Worm (Caenorhabditis elegans) whole organism, L4 larva: ENCODE measurements around the gene scl-20.

ENCODE experiments used
- F37D6.2 ChIP-seq: sonication (generic microtip); optimal IDR thresholded peaks from 2 replicates; lab custom pipeline; 2016; ENCODE audit warnings: mild to moderate bottlenecking, missing genetic modification characterization, missing compliant biosample characterization
- F44E2.7 ChIP-seq: fragments of 200-800 bp; sonication (Bioruptor generic); IDR thresholded peaks from 2 replicates; pipeline ENCODE4 v2.1.2; 2022; ENCODE audit warnings: missing genetic modification characterization, missing compliant biosample characterization
- T26A8.4 ChIP-seq: fragments of 200-800 bp; sonication (Bioruptor generic); IDR thresholded peaks from 2 replicates; pipeline ENCODE4 v1.3.6; 2022; ENCODE audit warnings: missing genetic modification characterization, missing compliant biosample characterization
- Y48G9A.11 ChIP-seq: fragments of 200-800 bp; sonication (Bioruptor generic); IDR thresholded peaks from 2 replicates; pipeline ENCODE4 v1.3.6; 2022; ENCODE audit warnings: missing genetic modification reagents, missing genetic modification characterization, missing compliant biosample characterization
- ZK337.2 ChIP-seq: fragments of 200-800 bp; sonication (Bioruptor generic); IDR thresholded peaks from 2 replicates; pipeline ENCODE4 v1.3.6; 2022; ENCODE audit warnings: missing genetic modification reagents, missing genetic modification characterization, missing compliant biosample characterization
- aha-1 ChIP-seq: fragments of 150-350 bp; peaks from one replicate; lab custom pipeline; 2014; ENCODE audit warnings: missing biosample characterization, missing genetic modification characterization
- aly-2 ChIP-seq: sonication (generic microtip); optimal IDR thresholded peaks from 2 replicates; lab custom pipeline; 2018; ENCODE audit warnings: missing biosample characterization, missing genetic modification characterization
- attf-4 ChIP-seq: sonication (generic microtip); optimal IDR thresholded peaks from 3 replicates; lab custom pipeline; 2017; ENCODE audit warnings: missing biosample characterization, missing genetic modification characterization
- ceh-44 ChIP-seq: fragments of 200-800 bp; sonication (Bioruptor generic); IDR thresholded peaks from 2 replicates; pipeline ENCODE4 v1.3.6; 2022; ENCODE audit warnings: missing genetic modification reagents, missing genetic modification characterization, missing compliant biosample characterization
- ces-1 ChIP-seq: fragments of 150-350 bp; sonication (generic microtip); optimal IDR thresholded peaks from 4 replicates; lab custom pipeline; 2014; ENCODE audit warnings: missing biosample characterization, missing genetic modification reagents, missing genetic modification characterization
- ctbp-1 ChIP-seq: fragments of 200-800 bp; sonication (Bioruptor generic); IDR thresholded peaks from 2 replicates; pipeline ENCODE4 v1.3.6; 2022; ENCODE audit warnings: missing genetic modification reagents, missing genetic modification characterization, missing compliant biosample characterization
- daf-16 ChIP-seq, 3 experiments: sonication (generic microtip); optimal IDR thresholded peaks; 2 replicates each; lab custom pipeline; 2016 to 2017; ENCODE audit warnings: missing genetic modification characterization in 3 of 3, missing genetic modification reagents in 3 of 3, mild to moderate bottlenecking in 2 of 3, missing compliant biosample characterization in 2 of 3, missing biosample characterization in 1 of 3, moderate library complexity in 1 of 3
- daf-19 ChIP-seq: fragments of 200-800 bp; sonication (Bioruptor generic); conservative IDR thresholded peaks from 2 replicates; pipeline ENCODE4 v1.3.6; 2022; ENCODE audit warnings: missing genetic modification characterization, missing compliant biosample characterization
- daf-8 ChIP-seq: fragments of 200-800 bp; sonication (Bioruptor generic); IDR thresholded peaks from 2 replicates; pipeline ENCODE4 v1.3.6; 2022; ENCODE audit warnings: missing genetic modification characterization, missing compliant biosample characterization
- dmd-9 ChIP-seq: fragments of 200-800 bp; sonication (Bioruptor generic); IDR thresholded peaks from 2 replicates; pipeline ENCODE4 v1.3.6; 2022; ENCODE audit warnings: missing genetic modification reagents, missing genetic modification characterization, missing compliant biosample characterization
- dpl-1 ChIP-seq: fragments of 150-350 bp; optimal IDR thresholded peaks from 2 replicates; lab custom pipeline; 2014; ENCODE audit warnings: missing biosample characterization, missing genetic modification reagents, missing genetic modification characterization
- duxl-1 ChIP-seq: sonication (generic microtip); optimal IDR thresholded peaks from 2 replicates; lab custom pipeline; 2016; ENCODE audit warnings: mild to moderate bottlenecking, missing genetic modification characterization, moderate library complexity, missing compliant biosample characterization; ENCODE audit not compliant: poor library complexity
- dve-1 ChIP-seq: sonication (generic microtip); optimal IDR thresholded peaks from 2 replicates; lab custom pipeline; 2017; ENCODE audit warnings: antibody characterized with exemption, mild to moderate bottlenecking, missing genetic modification characterization, missing compliant biosample characterization; ENCODE audit not compliant: insufficient read depth
- egl-27 ChIP-seq: sonication (generic microtip); optimal IDR thresholded peaks from 3 replicates; lab custom pipeline; 2017; ENCODE audit warnings: missing biosample characterization, missing genetic modification reagents, missing genetic modification characterization
- fkh-10 ChIP-seq: fragments of 150-350 bp; optimal IDR thresholded peaks from 2 replicates; lab custom pipeline; 2014; ENCODE audit warnings: missing biosample characterization, missing genetic modification reagents, missing genetic modification characterization
- hlh-11 ChIP-seq: fragments of 200-800 bp; sonication (Bioruptor generic); optimal IDR thresholded peaks from 2 replicates; lab custom pipeline; 2018; ENCODE audit warnings: mild to moderate bottlenecking, missing genetic modification characterization, missing compliant biosample characterization
- hmg-1.1 ChIP-seq: fragments of 200-800 bp; sonication (Bioruptor generic); IDR thresholded peaks from 2 replicates; pipeline ENCODE4 v1.3.6; 2022; ENCODE audit warnings: missing genetic modification reagents, missing genetic modification characterization, missing compliant biosample characterization
- jun-1 ChIP-seq: fragments of 150-350 bp; optimal IDR thresholded peaks from 2 replicates; lab custom pipeline; 2014; ENCODE audit warnings: missing biosample characterization, missing genetic modification reagents, missing genetic modification characterization
- lin-13 ChIP-seq: fragments of 150-350 bp; optimal IDR thresholded peaks from 2 replicates; lab custom pipeline; 2014; ENCODE audit warnings: missing biosample characterization, missing genetic modification reagents, missing genetic modification characterization
- lin-29 ChIP-seq: fragments of 200-800 bp; sonication (Bioruptor generic); IDR thresholded peaks from 2 replicates; pipeline ENCODE4 v1.3.6; 2022; ENCODE audit warnings: missing genetic modification reagents, missing genetic modification characterization, missing compliant biosample characterization
- mdl-1 ChIP-seq, 2 experiments: fragments of 150-350 bp in 1 of 2; sonication (generic microtip) in 1 of 2; optimal IDR thresholded peaks; 2 replicates each; lab custom pipeline; 2014 to 2017; ENCODE audit warnings: missing biosample characterization in 2 of 2, missing genetic modification characterization in 2 of 2
- mep-1 ChIP-seq: fragments of 150-350 bp; sonication (generic microtip); optimal IDR thresholded peaks from 3 replicates; lab custom pipeline; 2014; ENCODE audit warnings: missing biosample characterization, missing genetic modification characterization
- nhr-102 ChIP-seq: sonication (generic microtip); optimal IDR thresholded peaks from 2 replicates; lab custom pipeline; 2016; ENCODE audit warnings: mild to moderate bottlenecking, missing genetic modification characterization, moderate library complexity, missing compliant biosample characterization
- nhr-42 ChIP-seq: fragments of 200-800 bp; sonication (Bioruptor generic); IDR thresholded peaks from 2 replicates; pipeline ENCODE4 v1.3.6; 2022; ENCODE audit warnings: missing genetic modification characterization, missing compliant biosample characterization
- nhr-48 ChIP-seq: sonication (generic microtip); optimal IDR thresholded peaks from 2 replicates; lab custom pipeline; 2016; ENCODE audit warnings: mild to moderate bottlenecking, missing genetic modification characterization, missing compliant biosample characterization
- nhr-6 ChIP-seq: fragments of 150-350 bp; optimal IDR thresholded peaks from 2 replicates; lab custom pipeline; 2014; ENCODE audit warnings: missing biosample characterization, missing genetic modification characterization
- pqm-1 ChIP-seq: sonication (generic microtip); optimal IDR thresholded peaks from 2 replicates; lab custom pipeline; 2017; ENCODE audit warnings: missing biosample characterization, missing genetic modification characterization
- saeg-2 ChIP-seq: fragments of 200-800 bp; sonication (Bioruptor generic); IDR thresholded peaks from 2 replicates; pipeline ENCODE4 v1.3.6; 2022; ENCODE audit warnings: missing genetic modification reagents, missing genetic modification characterization, missing compliant biosample characterization
- set-16 ChIP-seq: fragments of 200-800 bp; sonication (Bioruptor generic); IDR thresholded peaks from 2 replicates; pipeline ENCODE4 v1.3.6; 2022; ENCODE audit warnings: missing genetic modification reagents, missing genetic modification characterization, missing compliant biosample characterization
- snpc-4 ChIP-seq: fragments of 150-350 bp; optimal IDR thresholded peaks from 2 replicates; lab custom pipeline; 2014; ENCODE audit warnings: missing biosample characterization, missing genetic modification characterization
- tag-97 ChIP-seq: fragments of 200-800 bp; sonication (Bioruptor generic); IDR thresholded peaks from 2 replicates; pipeline ENCODE4 v1.3.6; 2022; ENCODE audit warnings: missing genetic modification characterization, missing compliant biosample characterization
- tra-1 ChIP-seq: fragments of 200-800 bp; sonication (Bioruptor generic); IDR thresholded peaks from 2 replicates; pipeline ENCODE4 v1.3.6; 2022; ENCODE audit warnings: missing genetic modification reagents, missing genetic modification characterization, missing compliant biosample characterization
- unc-130 ChIP-seq: sonication (generic microtip); optimal IDR thresholded peaks from 2 replicates; lab custom pipeline; 2016; ENCODE audit warnings: missing genetic modification reagents, missing genetic modification characterization, missing compliant biosample characterization
- unc-39 ChIP-seq: sonication (generic microtip); optimal IDR thresholded peaks from 2 replicates; lab custom pipeline; 2017; ENCODE audit warnings: missing biosample characterization, missing genetic modification characterization
- unc-62 ChIP-seq, 3 experiments: fragments of 150-350 bp in 1 of 3; sonication (generic microtip); optimal IDR thresholded peaks in 2 of 3; peaks in 1 of 3; 1 replicate in 1 of 3; 2 replicates in 2 of 3; lab custom pipeline; 2014 to 2017; ENCODE audit warnings: missing biosample characterization in 3 of 3, missing genetic modification characterization in 3 of 3, missing genetic modification reagents in 3 of 3, missing genotype in 1 of 3
- vab-7 ChIP-seq: fragments of 200-800 bp; sonication (Bioruptor generic); IDR thresholded peaks from 2 replicates; pipeline ENCODE4 v1.3.6; 2022; ENCODE audit warnings: missing genetic modification reagents, missing genetic modification characterization, missing compliant biosample characterization
- zag-1 ChIP-seq: fragments of 150-350 bp; optimal IDR thresholded peaks from 2 replicates; lab custom pipeline; 2014; ENCODE audit warnings: missing biosample characterization, missing genetic modification characterization
- zfp-2 ChIP-seq: sonication (generic microtip); optimal IDR thresholded peaks from 2 replicates; lab custom pipeline; 2016; ENCODE audit warnings: mild to moderate bottlenecking, missing genetic modification characterization, missing compliant biosample characterization

The scl-20 gene

DNA sequence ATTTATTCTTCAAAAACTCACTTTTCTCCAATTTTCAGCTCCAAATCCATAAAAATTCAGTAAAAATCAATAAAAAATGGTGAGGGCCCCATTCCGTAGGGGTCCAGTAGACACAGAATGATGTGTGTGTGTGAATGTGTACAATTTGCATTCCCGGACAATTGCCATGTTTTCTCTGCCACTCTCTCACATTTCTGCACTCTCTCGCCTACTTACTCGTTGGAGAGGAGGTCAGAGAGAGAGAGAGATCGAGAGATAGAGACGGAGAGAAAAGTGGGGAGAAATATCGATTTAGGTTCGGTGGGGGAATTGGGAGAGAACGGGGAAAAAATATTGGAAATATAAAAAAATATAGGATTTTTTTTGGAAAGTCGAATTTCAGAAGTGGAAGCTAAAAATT is 10.7 kb downstream of the scl-20 start (continued):
- TF ChIP-seq dpl-1: peak; percentile 65
- TF ChIP-seq dve-1 (tag; lab: Kevin White, UChicago): peak; percentile 96
- TF ChIP-seq vab-7 (GFP tag; lab: Robert Waterston, UW): no peak
- TF ChIP-seq mep-1 (tag; lab: Kevin White, UChicago): peak; percentile 82
- TF ChIP-seq hmg-1.1 (GFP tag; lab: Robert Waterston, UW): peak; percentile 57
- peak; percentile 95 for TF ChIP-seq nhr-6
- peak; percentile 64 for TF ChIP-seq lin-13 (GFP tag; lab: Kevin White, UChicago)
- TF ChIP-seq snpc-4 (tag; lab: Kevin White, UChicago): peak; percentile 47
- TF ChIP-seq mdl-1 (tag; optimal IDR thresholded peaks at IDR 0.05; lab: Kevin White, UChicago): peak; percentile 30 to 36
- peak; percentile 33 for TF ChIP-seq fkh-10 (GFP tag; lab: Kevin White, UChicago)
- TF ChIP-seq jun-1 (tag; lab: Kevin White, UChicago): peak; percentile 28
- peak; percentile 24 for TF ChIP-seq attf-4 (tag; lab: Kevin White, UChicago)

ce11 chrV:18722510-18723299 is 11.6 kb downstream of the scl-20 start:
- TF ChIP-seq ctbp-1 (GFP tag; lab: Robert Waterston, UW) (no peak), dmd-9 (GFP tag; lab: Robert Waterston, UW) (peak; percentile 55; the same call in 1 of the 2 replicates), set-16 (GFP tag; lab: Robert Waterston, UW) (peak; percentile 59)

ce11 chrV:18721873-18722272 is 12.4 kb downstream of the scl-20 start:
- no peak for TF ChIP-seq unc-130 (GFP tag; lab: Kevin White, UChicago)
- peak; percentile 87 for TF ChIP-seq aha-1 (tag; lab: Kevin White, UChicago)
- no peak for TF ChIP-seq lin-29
- no peak for TF ChIP-seq jun-1 (tag; lab: Kevin White, UChicago)
- TF ChIP-seq F37D6.2: no peak
- no peak for TF ChIP-seq zfp-2
- TF ChIP-seq unc-62 (GFP tag; optimal IDR thresholded peaks at IDR 0.05 in 1 of 2; lab: Kevin White, UChicago): peak in 1 of 2 experiments; percentile 93
- TF ChIP-seq unc-62 (tag; optimal IDR thresholded peaks at IDR 0.05; lab: Kevin White, UChicago): no peak
- no peak for TF ChIP-seq tag-97

DNA sequence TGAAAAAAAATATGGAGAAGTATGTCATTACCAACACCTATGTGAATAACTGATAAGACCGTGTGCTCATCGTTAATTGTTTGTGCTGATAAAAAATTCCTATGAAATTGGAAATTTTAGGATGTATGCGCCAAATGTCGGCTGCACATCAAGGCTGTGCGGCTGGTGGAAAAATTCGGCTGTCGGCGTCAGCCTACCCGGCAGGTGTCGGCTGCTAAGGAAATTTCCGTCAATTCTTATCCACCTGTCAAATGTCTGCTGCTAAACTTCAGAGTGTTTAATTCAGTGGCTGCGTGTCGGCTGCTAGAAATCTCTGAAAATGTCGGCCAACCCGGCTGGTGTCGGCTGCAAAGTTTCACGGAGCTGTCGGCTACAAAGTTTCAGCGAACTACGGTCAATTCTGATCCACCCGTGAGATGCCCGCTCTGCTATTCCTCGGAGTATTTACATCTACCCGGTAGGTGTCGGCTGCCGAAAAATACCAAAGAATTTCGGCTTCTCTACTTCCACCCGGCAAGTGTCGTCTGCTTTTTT is 14.3 kb downstream of the scl-20 start, which contains the start of gene Y17D7C.2:
Gene Y17D7C.2 (minus strand): TSS at position 32 of the 534 bp plus-strand sequence.
- TF ChIP-seq nhr-42 (GFP tag; lab: Robert Waterston, UW) (no peak), daf-16 (GFP tag; optimal IDR thresholded peaks at IDR 0.05; lab: Kevin White, UChicago) (no peak), daf-16 (tag; optimal IDR thresholded peaks at IDR 0.05; lab: Kevin White, UChicago) (peak; percentile 58), tra-1 (GFP tag; lab: Robert Waterston, UW) (no peak), hlh-11 (tag; lab: Kevin White, UChicago) (no peak), egl-27 (tag; lab: Kevin White, UChicago) (no peak), F44E2.7 (no peak), dmd-9 (GFP tag; lab: Robert Waterston, UW) (peak; percentile 82), zag-1 (tag; lab: Kevin White, UChicago) (no peak), nhr-102 (tag; lab: Kevin White, UChicago) (no peak), T26A8.4 (no peak), pqm-1 (tag; lab: Kevin White, UChicago) (peak; percentile 79), unc-39 (tag; lab: Kevin White, UChicago) (no peak), nhr-48 (tag; lab: Kevin White, UChicago) (no peak), fkh-10 (GFP tag; lab: Kevin White, UChicago) (no peak), set-16 (GFP tag; lab: Robert Waterston, UW) (0 out of 2 replicates have a peak, but pooled peaks have one; percentile 24), jun-1 (tag; lab: Kevin White, UChicago) (no peak), ces-1 (GFP tag; lab: Kevin White, UChicago) (no peak), duxl-1 (peak; percentile 31), daf-19 (GFP tag; lab: Robert Waterston, UW) (no peak), daf-8 (GFP tag; lab: Robert Waterston, UW) (no peak), ZK337.2 (no peak), nhr-6 (no peak), Y48G9A.11 (GFP tag; lab: Robert Waterston, UW) (0 out of 2 replicates have a peak, but pooled peaks have one; percentile 46), ceh-44 (GFP tag; lab: Robert Waterston, UW) (no peak), aly-2 (tag; lab: Kevin White, UChicago) (no peak), saeg-2 (GFP tag; lab: Robert Waterston, UW) (no peak)
